Worm (Caenorhabditis elegans) whole organism, L2 larva: ENCODE results near the gene wht-8.

ENCODE experiments used
- blmp-1 ChIP-seq: sonication (generic microtip); optimal IDR thresholded peaks from 2 replicates; lab custom pipeline; 2017; ENCODE audit warnings: missing genetic modification characterization, mild to moderate bottlenecking, missing compliant biosample characterization, antibody characterized with exemption, moderate library complexity; ENCODE audit not compliant: insufficient read depth
- ceh-16 ChIP-seq: fragments of 150-350 bp; optimal IDR thresholded peaks from 2 replicates; lab custom pipeline; 2014; ENCODE audit warnings: missing biosample characterization, missing genetic modification characterization
- fos-1 ChIP-seq: fragments of 150-350 bp; optimal IDR thresholded peaks from 2 replicates; lab custom pipeline; 2014; ENCODE audit warnings: missing biosample characterization, missing genetic modification characterization
- gmeb-1 ChIP-seq: fragments of 150-350 bp; optimal IDR thresholded peaks from 2 replicates; lab custom pipeline; 2014; ENCODE audit warnings: missing biosample characterization, missing genetic modification characterization
- lin-13 ChIP-seq: fragments of 150-350 bp; optimal IDR thresholded peaks from 2 replicates; lab custom pipeline; 2014; ENCODE audit warnings: missing biosample characterization, missing genetic modification reagents, missing genetic modification characterization
- lsy-2 ChIP-seq, 2 experiments: fragments of 150-350 bp in 1 of 2; sonication (generic microtip) in 1 of 2; optimal IDR thresholded peaks; 2 replicates each; lab custom pipeline; 2014 to 2017; ENCODE audit warnings: missing biosample characterization in 2 of 2, missing genetic modification characterization in 2 of 2
- nhr-77 ChIP-seq: fragments of 150-350 bp; optimal IDR thresholded peaks from 2 replicates; lab custom pipeline; 2014; ENCODE audit warnings: missing biosample characterization, missing genetic modification characterization
- peb-1 ChIP-seq: fragments of 150-350 bp; optimal IDR thresholded peaks from 2 replicates; lab custom pipeline; 2014; ENCODE audit warnings: missing biosample characterization, missing genetic modification characterization
- sem-4 ChIP-seq: fragments of 150-350 bp; optimal IDR thresholded peaks from 2 replicates; lab custom pipeline; 2014; ENCODE audit warnings: missing biosample characterization, missing genetic modification reagents, missing genetic modification characterization
- unc-62 ChIP-seq: fragments of 150-350 bp; optimal IDR thresholded peaks from 2 replicates; lab custom pipeline; 2014; ENCODE audit warnings: missing biosample characterization, missing genetic modification reagents, missing genetic modification characterization
- ztf-11 ChIP-seq: sonication (generic microtip); optimal IDR thresholded peaks from 2 replicates; lab custom pipeline; 2017; ENCODE audit warnings: missing biosample characterization, missing genetic modification characterization

Gene wht-8

ce11 chrIII:11269206-11269605 is 50.6 kb downstream of the wht-8 start:
- TF ChIP-seq gmeb-1 (tag; lab: Kevin White, UChicago) = no peak
- TF ChIP-seq fos-1 (tag; lab: Kevin White, UChicago) = peak; percentile 74
- no peak for TF ChIP-seq peb-1 (tag; lab: Kevin White, UChicago)
- TF ChIP-seq, all 48 proteins: peak for 1

- TF ChIP-seq nhr-77 (no peak), lin-13 (GFP tag; lab: Kevin White, UChicago) (no peak), sem-4 (tag; lab: Kevin White, UChicago) (no peak), unc-62 (GFP tag; lab: Kevin White, UChicago) (no peak), lsy-2 (tag; optimal IDR thresholded peaks at IDR 0.05; lab: Kevin White, UChicago) (no peak), ztf-11 (no peak), ceh-16 (tag; lab: Kevin White, UChicago) (no peak), blmp-1 (tag; lab: Kevin White, UChicago) (no peak)
Observed at ce11 chrIII:11270795-11271194, 52.2 kb downstream of the wht-8 start, which contains the start of gene obr-1. TSS of gene obr-1 (minus strand) at chrIII:11270895.
